Fruit fly (Drosophila melanogaster) whole organism: ENCODE results near the gene CG15221.

Experiments
- CG8478 ChIP-seq: fragments of >200 bp; optimal IDR thresholded peaks from 2 replicates; lab custom pipeline; 2018; ENCODE audit warnings: inconsistent platforms
- Dll ChIP-seq: fragments of >200 bp; optimal IDR thresholded peaks from 2 replicates; lab custom pipeline; 2017
- EcR ChIP-seq, 2 experiments: fragments of >200 bp; optimal IDR thresholded peaks; 2 replicates each; lab custom pipeline; 2017; ENCODE audit warnings: missing biosample characterization in 2 of 2, missing genetic modification characterization in 2 of 2, missing genetic modification reagents in 2 of 2
- pan ChIP-seq: fragments of >200 bp; optimal IDR thresholded peaks from 2 replicates; lab custom pipeline; 2017
- psq ChIP-seq: fragments of >200 bp; optimal IDR thresholded peaks from 2 replicates; lab custom pipeline; 2017
- usp ChIP-seq: fragments of >200 bp; optimal IDR thresholded peaks from 2 replicates; lab custom pipeline; 2017; ENCODE audit warnings: missing biosample characterization, missing genetic modification characterization, mixed read lengths

DNA sequence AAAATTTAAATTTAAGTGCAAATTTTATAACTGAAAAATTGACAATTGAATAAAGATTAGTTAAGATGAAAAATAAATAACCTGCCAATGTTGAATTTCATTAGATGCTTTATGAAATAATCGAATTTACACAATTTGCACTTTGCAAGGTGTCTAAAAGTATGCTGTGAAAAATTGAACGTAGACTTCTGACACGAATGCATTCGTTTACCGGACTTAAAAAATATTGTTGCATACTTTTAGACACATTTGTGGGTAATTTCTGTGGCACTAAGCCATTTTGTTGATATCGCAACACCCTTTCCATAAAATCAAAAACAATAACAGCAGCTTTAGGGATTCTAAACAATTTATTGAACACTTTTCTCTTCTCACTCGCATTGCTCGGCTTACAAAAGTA lies 45.4 kb downstream of the CG15221 start:
- TF ChIP-seq pan (lab: Kevin White, UChicago) (no peak), usp (GFP tag; lab: Kevin White, UChicago) (no peak), psq (lab: Kevin White, UChicago) (no peak), CG8478 (lab: Kevin White, UChicago) (no peak), Dll (lab: Kevin White, UChicago) (no peak), EcR (GFP tag; optimal IDR thresholded peaks at IDR 0.05; lab: Kevin White, UChicago) (no peak)
